Fruit fly (Drosophila melanogaster): Measurements from ENCODE around the gene CG32040.

DNA sequence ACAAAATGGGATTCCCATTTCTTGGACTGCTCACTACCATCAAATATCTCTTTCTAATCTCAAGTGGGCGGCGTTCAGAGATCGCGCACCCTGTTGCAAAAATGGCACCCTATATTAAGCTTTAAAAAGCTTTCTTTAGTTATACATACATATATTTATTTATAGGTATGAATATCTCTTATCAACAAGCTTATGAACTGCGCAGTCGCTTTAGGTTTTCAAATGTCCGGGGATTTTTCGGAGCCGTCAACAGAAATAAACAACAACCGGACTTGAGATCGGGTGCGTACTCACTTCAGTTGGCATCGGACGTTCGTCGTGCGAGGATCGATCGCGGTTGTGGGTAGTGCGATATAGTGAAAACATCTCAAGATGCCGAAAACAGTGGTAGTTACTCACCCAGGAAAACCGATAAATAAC, 4.5 kb upstream of the CG32040 start, which contains the start of gene PGRP-LF:
- TF ChIP-seq D1 (tag; optimal IDR thresholded peaks at IDR 0.05) (no peak), Pif1B (GFP tag; optimal IDR thresholded peaks at IDR 0.05) (peak; percentile 7), Pif1A (GFP tag; optimal IDR thresholded peaks at IDR 0.05) (no peak), Ets98B (GFP tag; IDR thresholded peaks at IDR 0.05) (no peak), CG15710 (tag; optimal IDR thresholded peaks at IDR 0.05) (no peak), CG4496 (GFP tag; IDR thresholded peaks at IDR 0.05) (0 out of 3 replicates have a peak, but pooled peaks have one; percentile 8)
